Worm (Caenorhabditis elegans) whole organism, early embryonic: ENCODE measurements around the gene sdz-36.

Experiments used
- B0310.2 ChIP-seq: sonication (generic microtip); optimal IDR thresholded peaks from 2 replicates; lab custom pipeline; 2016; ENCODE audit warnings: mild to moderate bottlenecking, missing genetic modification characterization, missing compliant biosample characterization
- aly-1 ChIP-seq: sonication (generic microtip); optimal IDR thresholded peaks from 2 replicates; lab custom pipeline; 2016; ENCODE audit warnings: missing genetic modification characterization, missing compliant biosample characterization
- ama-1 ChIP-seq: fragments of 150-350 bp; optimal IDR thresholded peaks from 2 replicates; lab custom pipeline; 2014
- flt-1 ChIP-seq: fragments of 200-800 bp; sonication (Bioruptor generic); IDR thresholded peaks from 2 replicates; pipeline ENCODE4 v1.3.6; 2022; ENCODE audit warnings: missing genetic modification characterization, missing compliant biosample characterization
- pes-1 ChIP-seq: fragments of 200-800 bp; sonication (Bioruptor generic); IDR thresholded peaks from 2 replicates; pipeline ENCODE4 v1.3.6; 2022; ENCODE audit warnings: missing genetic modification reagents, missing genetic modification characterization, missing compliant biosample characterization
- scrt-1 ChIP-seq: fragments of 200-800 bp; sonication (Bioruptor generic); IDR thresholded peaks from 2 replicates; pipeline ENCODE4 v1.3.6; 2022; ENCODE audit warnings: missing genetic modification characterization, missing compliant biosample characterization
- tra-4 ChIP-seq: sonication (generic microtip); optimal IDR thresholded peaks from 2 replicates; lab custom pipeline; 2017; ENCODE audit warnings: missing genetic modification characterization, missing compliant biosample characterization

- TF ChIP-seq pes-1 (GFP tag; lab: Robert Waterston, UW) (no peak), flt-1 (GFP tag; lab: Robert Waterston, UW) (no peak), aly-1 (no peak), ama-1 (lab: Kevin White, UChicago) (no peak), tra-4 (tag; lab: Kevin White, UChicago) (no peak), B0310.2 (no peak), scrt-1 (no peak)
These were observed 16.0 kb downstream of the sdz-36 start, which contains the start of the genes dcaf-1 and dph-3 for ce11 chrIV:9706704-9707197.
